Fruit fly (Drosophila melanogaster) whole organism, embryonic: ENCODE results near the gene I-2.
A peak's percentile ranks its signal among the peaks of the same experiment; 100 is the strongest.

Experiments used
- Antp ChIP-seq: fragments of 200-800 bp; sonication (Bioruptor generic); optimal IDR thresholded peaks from 3 replicates; lab custom pipeline; 2016; ENCODE audit warnings: missing biosample characterization, missing genetic modification characterization
- Atf-2 ChIP-seq: fragments of 200-800 bp; sonication (Bioruptor generic); optimal IDR thresholded peaks from 2 replicates; lab custom pipeline; 2016; ENCODE audit warnings: missing biosample characterization, missing genetic modification characterization
- Atf6 ChIP-seq: fragments of 200-800 bp; sonication (Bioruptor generic); IDR thresholded peaks from 2 replicates; pipeline ENCODE4 v1.3.6; 2022; ENCODE audit warnings: missing biosample characterization, missing genetic modification characterization
- CG11247 ChIP-seq: fragments of 200-800 bp; sonication (Bioruptor generic); IDR thresholded peaks from 2 replicates; pipeline ENCODE4 v1.3.6; 2022; ENCODE audit warnings: missing biosample characterization, missing genetic modification characterization
- CG12942 ChIP-seq: fragments of 200-800 bp; sonication (Bioruptor generic); optimal IDR thresholded peaks from 3 replicates; lab custom pipeline; 2016; ENCODE audit warnings: missing biosample characterization, missing genetic modification characterization
- CG14710 ChIP-seq: fragments of 200-800 bp; sonication (Bioruptor generic); optimal IDR thresholded peaks from 3 replicates; lab custom pipeline; 2019; ENCODE audit warnings: missing biosample characterization, mild to moderate bottlenecking, missing genetic modification characterization, moderate library complexity
- CG16813 ChIP-seq: fragments of 200-800 bp; sonication (Bioruptor generic); IDR thresholded peaks from 3 replicates; pipeline ENCODE4 v1.3.6; 2022; ENCODE audit warnings: missing biosample characterization, missing genetic modification characterization; ENCODE audit not compliant: partially characterized antibody
- CG31224 ChIP-seq: fragments of 200-800 bp; sonication (Bioruptor generic); IDR thresholded peaks from 2 replicates; pipeline ENCODE4 v1.3.6; 2022; ENCODE audit warnings: missing biosample characterization, missing genetic modification characterization
- CG3281 ChIP-seq: fragments of 200-800 bp; sonication (Bioruptor generic); optimal IDR thresholded peaks from 3 replicates; lab custom pipeline; 2017; ENCODE audit warnings: missing biosample characterization, mild to moderate bottlenecking, missing genetic modification characterization
- CG4707 ChIP-seq: fragments of 200-800 bp; sonication (Bioruptor generic); optimal IDR thresholded peaks from 2 replicates; lab custom pipeline; 2018; ENCODE audit warnings: missing biosample characterization, mild to moderate bottlenecking, missing genetic modification characterization, moderate library complexity
- CG6272 ChIP-seq: fragments of 200-800 bp; sonication (Bioruptor generic); IDR thresholded peaks from 2 replicates; pipeline ENCODE4 v1.3.6; 2022; ENCODE audit warnings: missing biosample characterization, missing genetic modification characterization
- CG7357 ChIP-seq: fragments of 200-800 bp; sonication (Bioruptor generic); IDR thresholded peaks from 3 replicates; pipeline ENCODE4 v1.3.6; 2022; ENCODE audit warnings: missing biosample characterization, missing genetic modification characterization
- CG7786 ChIP-seq: fragments of 200-800 bp; sonication (Bioruptor generic); optimal IDR thresholded peaks from 2 replicates; lab custom pipeline; 2016; ENCODE audit warnings: missing biosample characterization, missing genetic modification characterization
- CTCF ChIP-seq: fragments of 200-800 bp; sonication (Bioruptor generic); optimal IDR thresholded peaks from 2 replicates; lab custom pipeline; 2017; ENCODE audit warnings: missing biosample characterization, mild to moderate bottlenecking, missing genetic modification characterization, moderate library complexity
- Chrac-16 ChIP-seq: fragments of 200-800 bp; sonication (Bioruptor generic); optimal IDR thresholded peaks from 3 replicates; lab custom pipeline; 2016; ENCODE audit warnings: missing biosample characterization, missing genetic modification characterization
- CoRest ChIP-seq: fragments of 200-800 bp; sonication (Bioruptor generic); optimal IDR thresholded peaks from 3 replicates; lab custom pipeline; 2018; ENCODE audit warnings: missing biosample characterization, mild to moderate bottlenecking, missing genetic modification characterization, moderate library complexity
- Dad ChIP-seq: fragments of 200-800 bp; sonication (Bioruptor generic); optimal IDR thresholded peaks from 3 replicates; lab custom pipeline; 2016; ENCODE audit warnings: missing biosample characterization, missing genetic modification characterization
- GATAe ChIP-seq: fragments of 200-800 bp; sonication (Bioruptor generic); conservative IDR thresholded peaks from 2 replicates; pipeline ENCODE4 v1.3.6; 2022; ENCODE audit warnings: missing biosample characterization, missing genetic modification characterization
- H2.0 ChIP-seq: fragments of 200-800 bp; sonication (Bioruptor generic); IDR thresholded peaks from 2 replicates; pipeline ENCODE4 v1.3.6; 2022; ENCODE audit warnings: missing biosample characterization, missing genetic modification characterization
- HLH4C ChIP-seq: fragments of 200-800 bp; sonication (Bioruptor generic); IDR thresholded peaks from 3 replicates; pipeline ENCODE4 v1.3.6; 2022; ENCODE audit warnings: missing biosample characterization, missing genetic modification characterization; ENCODE audit not compliant: partially characterized antibody
- Hr51 ChIP-seq, 2 experiments: fragments of 200-800 bp; sonication (Bioruptor generic); optimal IDR thresholded peaks; 2 replicates in 1 of 2; 3 replicates in 1 of 2; lab custom pipeline; 2016 to 2018; ENCODE audit warnings: missing biosample characterization in 2 of 2, missing genetic modification characterization in 2 of 2, mild to moderate bottlenecking in 1 of 2, moderate library complexity in 1 of 2
- Kr ChIP-seq: fragments of 200-800 bp; sonication (Bioruptor generic); optimal IDR thresholded peaks from 2 replicates; lab custom pipeline; 2017; ENCODE audit warnings: missing biosample characterization, mild to moderate bottlenecking, missing genetic modification characterization
- Lim3 ChIP-seq: fragments of 200-800 bp; sonication (Bioruptor generic); IDR thresholded peaks from 2 replicates; pipeline ENCODE4 v1.3.6; 2022; ENCODE audit warnings: missing biosample characterization, missing genetic modification characterization
- Med ChIP-seq: fragments of 200-800 bp; sonication (Bioruptor generic); peaks from one replicate; lab custom pipeline; 2016; ENCODE audit warnings: missing biosample characterization, missing genetic modification characterization, mild to moderate bottlenecking, inconsistent platforms, moderate library complexity
- Myb ChIP-seq: fragments of 200-800 bp; sonication (Bioruptor generic); optimal IDR thresholded peaks from 2 replicates; lab custom pipeline; 2016; ENCODE audit warnings: missing biosample characterization, missing genetic modification characterization
- NC2β ChIP-seq: fragments of 200-800 bp; sonication (Bioruptor generic); optimal IDR thresholded peaks from 2 replicates; lab custom pipeline; 2016; ENCODE audit warnings: missing biosample characterization, missing genetic modification characterization
- Opbp ChIP-seq: fragments of 200-800 bp; sonication (Bioruptor generic); IDR thresholded peaks from 3 replicates; pipeline ENCODE4 v1.3.6; 2022; ENCODE audit warnings: missing biosample characterization, missing genetic modification characterization; ENCODE audit not compliant: partially characterized antibody
- Pdp1 ChIP-seq, 2 experiments: fragments of 200-800 bp; sonication (Bioruptor generic); optimal IDR thresholded peaks; 3 replicates each; lab custom pipeline; 2016; ENCODE audit warnings: missing biosample characterization in 2 of 2, missing genetic modification characterization in 2 of 2, mild to moderate bottlenecking in 1 of 2, moderate library complexity in 1 of 2
- Poxn ChIP-seq: fragments of 200-800 bp; sonication (Bioruptor generic); IDR thresholded peaks from 2 replicates; pipeline ENCODE4 v1.3.6; 2022; ENCODE audit warnings: missing biosample characterization, missing genetic modification characterization
- Ptx1 ChIP-seq: fragments of 200-800 bp; sonication (Bioruptor generic); IDR thresholded peaks from 2 replicates; pipeline ENCODE4 v1.3.6; 2022; ENCODE audit warnings: missing biosample characterization, missing genetic modification characterization
- Ravus ChIP-seq: fragments of 200-800 bp; sonication (Bioruptor generic); IDR thresholded peaks from 2 replicates; pipeline ENCODE4 v1.3.6; 2022; ENCODE audit warnings: missing biosample characterization, missing genetic modification characterization
- Sin3A ChIP-seq: fragments of >200 bp; optimal IDR thresholded peaks from 2 replicates; lab custom pipeline; 2018
- Sry-β ChIP-seq: fragments of 200-800 bp; sonication (Bioruptor generic); optimal IDR thresholded peaks from 2 replicates; lab custom pipeline; 2018; ENCODE audit warnings: missing biosample characterization, mild to moderate bottlenecking, missing genetic modification characterization, moderate library complexity
- Xrp1 ChIP-seq: fragments of 200-800 bp; sonication (Bioruptor generic); IDR thresholded peaks from 2 replicates; pipeline ENCODE4 v1.3.6; 2022; ENCODE audit warnings: missing biosample characterization, missing genetic modification characterization
- chinmo ChIP-seq: fragments of 200-800 bp; sonication (Bioruptor generic); IDR thresholded peaks from 4 replicates; pipeline ENCODE4 v1.3.6; 2022; ENCODE audit warnings: missing biosample characterization, missing genetic modification characterization; ENCODE audit not compliant: partially characterized antibody
- corto ChIP-seq: fragments of 200-800 bp; sonication (Bioruptor generic); optimal IDR thresholded peaks from 2 replicates; lab custom pipeline; 2016; ENCODE audit warnings: missing biosample characterization, mild to moderate bottlenecking, missing genetic modification characterization, moderate library complexity
- ftz-f1 ChIP-seq: fragments of 200-800 bp; sonication (Bioruptor generic); optimal IDR thresholded peaks from 2 replicates; lab custom pipeline; 2016; ENCODE audit warnings: missing biosample characterization, missing genetic modification characterization
- gce ChIP-seq: fragments of 200-800 bp; sonication (Bioruptor generic); IDR thresholded peaks from 3 replicates; pipeline ENCODE4 v1.3.6; 2022; ENCODE audit warnings: missing biosample characterization, missing genetic modification characterization
- ham ChIP-seq: fragments of 200-800 bp; sonication (Bioruptor generic); IDR thresholded peaks from 2 replicates; pipeline ENCODE4 v1.3.6; 2022; ENCODE audit warnings: missing biosample characterization, missing genetic modification characterization
- hkb ChIP-seq, 2 experiments: fragments of 200-800 bp in 1 of 2; fragments of >200 bp in 1 of 2; sonication (Bioruptor generic) in 1 of 2; IDR thresholded peaks in 1 of 2; optimal IDR thresholded peaks in 1 of 2; 2 replicates each; pipeline versions ENCODE4 v1.3.6 to Lab custom; 2017 to 2022; ENCODE audit warnings: missing biosample characterization in 1 of 2, missing genetic modification characterization in 1 of 2
- jigr1 ChIP-seq: fragments of 200-800 bp; sonication (Bioruptor generic); IDR thresholded peaks from 3 replicates; pipeline ENCODE4 v1.3.6; 2022; ENCODE audit warnings: missing biosample characterization, missing genetic modification characterization
- lola ChIP-seq, 3 experiments: fragments of >200 bp in 2 of 3; fragments of 200-800 bp in 1 of 3; sonication (Bioruptor generic) in 1 of 3; optimal IDR thresholded peaks; 2 replicates each; lab custom pipeline; 2017 to 2019; ENCODE audit warnings: missing biosample characterization in 3 of 3, missing genetic modification characterization in 3 of 3, mild to moderate bottlenecking in 1 of 3, moderate library complexity in 1 of 3
- mld ChIP-seq: fragments of 200-800 bp; sonication (Bioruptor generic); IDR thresholded peaks from 3 replicates; pipeline ENCODE4 v1.3.6; 2022; ENCODE audit warnings: missing biosample characterization, missing genetic modification characterization; ENCODE audit not compliant: partially characterized antibody
- pb ChIP-seq: fragments of 200-800 bp; sonication (Bioruptor generic); optimal IDR thresholded peaks from 3 replicates; lab custom pipeline; 2016; ENCODE audit warnings: missing biosample characterization, missing genetic modification characterization
- ranshi ChIP-seq: fragments of 200-800 bp; sonication (Bioruptor generic); IDR thresholded peaks from 2 replicates; pipeline ENCODE4 v1.3.6; 2022; ENCODE audit warnings: missing biosample characterization, missing genetic modification characterization
- repo ChIP-seq: fragments of 200-800 bp; sonication (Bioruptor generic); optimal IDR thresholded peaks from 2 replicates; lab custom pipeline; 2016; ENCODE audit warnings: missing biosample characterization, missing genetic modification characterization
- rib ChIP-seq: fragments of 200-800 bp; sonication (Bioruptor generic); IDR thresholded peaks from 2 replicates; pipeline ENCODE4 v1.3.6; 2022; ENCODE audit warnings: missing biosample characterization, missing genetic modification characterization
- sens ChIP-seq: fragments of 200-800 bp; sonication (Bioruptor generic); peaks from one replicate; lab custom pipeline; 2016; ENCODE audit warnings: missing biosample characterization, missing genetic modification characterization
- shn ChIP-seq: fragments of 200-800 bp; sonication (Bioruptor generic); optimal IDR thresholded peaks from 3 replicates; lab custom pipeline; 2016; ENCODE audit warnings: missing biosample characterization, missing genetic modification characterization
- twi ChIP-seq: fragments of 200-800 bp; optimal IDR thresholded peaks from 2 replicates; lab custom pipeline; 2019; ENCODE audit warnings: missing biosample characterization, mild to moderate bottlenecking, missing genetic modification characterization, moderate library complexity
- unpg ChIP-seq: fragments of 200-800 bp; sonication (Bioruptor generic); optimal IDR thresholded peaks from 3 replicates; lab custom pipeline; 2018; ENCODE audit warnings: missing biosample characterization, mild to moderate bottlenecking, missing genetic modification characterization, moderate library complexity
- wdn ChIP-seq: fragments of 200-800 bp; sonication (Bioruptor generic); IDR thresholded peaks from 2 replicates; pipeline ENCODE4 v1.3.6; 2022; ENCODE audit warnings: missing biosample characterization, missing genetic modification characterization

I-2 gene

dm6 chr3L:9845980-9846538 lies 9.5 kb upstream of the I-2 start (continued):
- TF ChIP-seq CG4707 (GFP tag; lab: Kevin White, UChicago) (no peak), Hr51 (GFP tag; optimal IDR thresholded peaks at IDR 0.05; lab: Kevin White, UChicago) (no peak), Sry-β (GFP tag; lab: Kevin White, UChicago) (no peak), Ravus (GFP tag; lab: Robert Waterston, UW) (no peak), lola (GFP tag; optimal IDR thresholded peaks at IDR 0.05; lab: Kevin White, UChicago) (no peak), jigr1 (GFP tag; lab: Robert Waterston, UW) (no peak), mld (GFP tag; lab: Robert Waterston, UW) (no peak), wdn (GFP tag; lab: Robert Waterston, UW) (no peak), ftz-f1 (GFP tag; lab: Kevin White, UChicago) (peak; percentile 81), Lim3 (GFP tag; lab: Robert Waterston, UW) (no peak), H2.0 (GFP tag; lab: Robert Waterston, UW) (no peak), Kr (GFP tag; lab: Kevin White, UChicago) (no peak), CG3281 (GFP tag; lab: Kevin White, UChicago) (no peak), Myb (GFP tag; lab: Kevin White, UChicago) (no peak), chinmo (GFP tag; lab: Robert Waterston, UW) (0 out of 4 replicates have a peak, but pooled peaks have one; percentile 33), corto (GFP tag; lab: Kevin White, UChicago) (no peak), hkb (optimal IDR thresholded peaks at IDR 0.05; lab: Kevin White, UChicago) (no peak), hkb (GFP tag; IDR thresholded peaks at IDR 0.05; lab: Robert Waterston, UW) (no peak), Atf6 (GFP tag; lab: Robert Waterston, UW) (no peak), pb (GFP tag; lab: Kevin White, UChicago) (no peak), CG6272 (GFP tag; lab: Robert Waterston, UW) (no peak), twi (tag; lab: Kevin White, UChicago) (peak; percentile 31), GATAe (GFP tag; lab: Robert Waterston, UW) (peak; percentile 37; the same call in 1 of the 2 replicates), CG7357 (no peak), CG7786 (GFP tag; lab: Kevin White, UChicago) (no peak), Med (GFP tag; lab: Kevin White, UChicago) (peak; percentile 59), HLH4C (GFP tag; lab: Robert Waterston, UW) (no peak), Chrac-16 (GFP tag; lab: Kevin White, UChicago) (no peak), Xrp1 (GFP tag; lab: Robert Waterston, UW) (no peak), Opbp (no peak), gce (GFP tag; lab: Robert Waterston, UW) (no peak), sens (GFP tag; lab: Kevin White, UChicago) (peak; percentile 16), CG11247 (GFP tag; lab: Robert Waterston, UW) (no peak), Poxn (no peak), CG16813 (GFP tag; lab: Robert Waterston, UW) (no peak), Pdp1 (GFP tag; optimal IDR thresholded peaks at IDR 0.05; lab: Kevin White, UChicago) (no peak), NC2β (no peak), Atf-2 (GFP tag; lab: Kevin White, UChicago) (no peak), repo (GFP tag; lab: Kevin White, UChicago) (no peak), CTCF (GFP tag; lab: Kevin White, UChicago) (no peak), Dad (no peak), CoRest (tag; lab: Kevin White, UChicago) (no peak), rib (GFP tag; lab: Robert Waterston, UW) (peak; percentile 53; the same call in 1 of the 2 replicates), Ptx1 (GFP tag; lab: Robert Waterston, UW) (no peak), unpg (GFP tag; lab: Kevin White, UChicago) (no peak), CG12942 (GFP tag; lab: Kevin White, UChicago) (no peak), shn (GFP tag; lab: Kevin White, UChicago) (no peak), ranshi (GFP tag; lab: Robert Waterston, UW) (no peak), CG14710 (tag; lab: Kevin White, UChicago) (no peak), Sin3A (lab: Kevin White, UChicago) (no peak), ham (GFP tag; lab: Robert Waterston, UW) (no peak), Antp (GFP tag; lab: Kevin White, UChicago) (no peak), CG31224 (GFP tag; lab: Robert Waterston, UW) (no peak)
